Fruit fly (Drosophila melanogaster): ENCODE measurements around the gene CG31465.

Gene CG31465

dm6 chr3R:21836614-21837013, 44.0 kb upstream of the CG31465 start (continued):
- TF ChIP-seq pros (GFP tag; optimal IDR thresholded peaks at IDR 0.05) (peak; percentile 31), ttk (GFP tag; IDR thresholded peaks at IDR 0.05) (peak; percentile 39; the same call in 1 of the 2 replicates), ash1 (GFP tag; optimal IDR thresholded peaks at IDR 0.05) (no peak), CG3163 (GFP tag; optimal IDR thresholded peaks at IDR 0.05) (no peak), hbn (GFP tag; IDR thresholded peaks at IDR 0.05; ENCODE audit: partially characterized antibody) (no peak), CG14050 (GFP tag; IDR thresholded peaks at IDR 0.05) (no peak), tgo (GFP tag; IDR thresholded peaks at IDR 0.05) (no peak), row (GFP tag; IDR thresholded peaks at IDR 0.05) (peak; percentile 22; the same call in 1 of the 3 replicates), CkIIα-i1 (GFP tag; IDR thresholded peaks at IDR 0.05) (no peak), sd (tag; optimal IDR thresholded peaks at IDR 0.05) (peak; percentile 94), rib (GFP tag; IDR thresholded peaks at IDR 0.05) (peak; percentile 64; the same call in 1 of the 2 replicates), Xbp1 (GFP tag; optimal IDR thresholded peaks at IDR 0.05) (no peak), knrl (GFP tag; IDR thresholded peaks at IDR 0.05; ENCODE audit: partially characterized antibody) (no peak), Bteb2 (GFP tag; optimal IDR thresholded peaks at IDR 0.05) (no peak), sug (tag; optimal IDR thresholded peaks at IDR 0.05) (peak; percentile 10), crol (GFP tag; IDR thresholded peaks at IDR 0.05) (peak; percentile 94), CG6683 (GFP tag; optimal IDR thresholded peaks at IDR 0.05) (no peak), Bgb (GFP tag; IDR thresholded peaks at IDR 0.05; ENCODE audit: partially characterized antibody) (0 out of 2 replicates have a peak, but pooled peaks have one; percentile 20), otp (GFP tag; IDR thresholded peaks at IDR 0.05) (0 out of 3 replicates have a peak, but pooled peaks have one; percentile 43), ase (GFP tag; IDR thresholded peaks at IDR 0.05) (no peak), CG13296 (GFP tag; optimal IDR thresholded peaks at IDR 0.05) (no peak), Scr (GFP tag; IDR thresholded peaks at IDR 0.05; ENCODE audit: partially characterized antibody) (no peak; the same call in 1 of the 2 replicates), CG10366 (GFP tag; IDR thresholded peaks at IDR 0.05) (no peak), hkb (optimal IDR thresholded peaks at IDR 0.05) (no peak), hkb (GFP tag; IDR thresholded peaks at IDR 0.05) (no peak), Side (GFP tag; optimal IDR thresholded peaks at IDR 0.05) (no peak), Hr78 (GFP tag; optimal IDR thresholded peaks at IDR 0.05) (peak in 1 of 2 experiments; percentile 59), CG10979 (tag; optimal IDR thresholded peaks at IDR 0.05) (no peak), CG2129 (GFP tag; IDR thresholded peaks at IDR 0.05; ENCODE audit: partially characterized antibody) (no peak), p53 (GFP tag; optimal IDR thresholded peaks at IDR 0.05) (no peak), lov (optimal IDR thresholded peaks at IDR 0.05) (no peak), lov (GFP tag; IDR thresholded peaks at IDR 0.05) (no peak), CG18764 (GFP tag; optimal IDR thresholded peaks at IDR 0.05) (no peak), NC2β (GFP tag; optimal IDR thresholded peaks at IDR 0.05) (no peak), klu (GFP tag; IDR thresholded peaks at IDR 0.05) (no peak), Sox102F (GFP tag; optimal IDR thresholded peaks at IDR 0.05) (no peak)

- TF ChIP-seq dysf (GFP tag; IDR thresholded peaks at IDR 0.05) = peak; percentile 5; the same call in 1 of the 3 replicates
- TF ChIP-seq lab (GFP tag; optimal IDR thresholded peaks at IDR 0.05) = peak; percentile 37
- TF ChIP-seq HHEX (GFP tag; optimal IDR thresholded peaks at IDR 0.05) = peak; percentile 33
- no peak for TF ChIP-seq fd102C (GFP tag; optimal IDR thresholded peaks at IDR 0.05)
- TF ChIP-seq tup (GFP tag; optimal IDR thresholded peaks at IDR 0.05) = no peak
- no peak for TF ChIP-seq hb (GFP tag; IDR thresholded peaks at IDR 0.05; ENCODE audit: partially characterized antibody)
- no peak for TF ChIP-seq Elba2 (GFP tag; optimal IDR thresholded peaks at IDR 0.05)
- no peak for TF ChIP-seq CG17568 (GFP tag; optimal IDR thresholded peaks at IDR 0.05)
- peak; percentile 43 for TF ChIP-seq Meics (GFP tag; optimal IDR thresholded peaks at IDR 0.05)
- peak; percentile 34 for TF ChIP-seq Drgx (GFP tag; IDR thresholded peaks at IDR 0.05)
- no peak for TF ChIP-seq br (optimal IDR thresholded peaks at IDR 0.05)
- TF ChIP-seq CG16813 (GFP tag; IDR thresholded peaks at IDR 0.05; ENCODE audit: partially characterized antibody) = no peak
- no peak for TF ChIP-seq CG11085 (GFP tag; IDR thresholded peaks at IDR 0.05)
- TF ChIP-seq CG12104 (GFP tag; optimal IDR thresholded peaks at IDR 0.05) = peak; percentile 31
- TF ChIP-seq scrt (GFP tag; optimal IDR thresholded peaks at IDR 0.05) = peak; percentile 16
These were observed 43.3 kb upstream of the CG31465 start for dm6 chr3R:21837069-21837977.
